Fruit fly (Drosophila melanogaster) whole organism, embryonic: ENCODE measurements around the gene Rbfox1.

ENCODE experiments used
- Bdp1 ChIP-seq: fragments of 200-800 bp; sonication (Bioruptor generic); optimal IDR thresholded peaks from 3 replicates; lab custom pipeline; 2016; ENCODE audit warnings: missing biosample characterization, missing genetic modification characterization
- CG12104 ChIP-seq: fragments of 200-800 bp; sonication (Bioruptor generic); optimal IDR thresholded peaks from 3 replicates; lab custom pipeline; 2016; ENCODE audit warnings: missing biosample characterization, missing genetic modification characterization
- CG13424 ChIP-seq: fragments of 200-800 bp; sonication (Bioruptor generic); optimal IDR thresholded peaks from 2 replicates; lab custom pipeline; 2019; ENCODE audit warnings: missing biosample characterization, mild to moderate bottlenecking, missing genetic modification characterization, moderate library complexity
- CG13894 ChIP-seq: fragments of 200-800 bp; sonication (Bioruptor generic); optimal IDR thresholded peaks from 3 replicates; lab custom pipeline; 2018; ENCODE audit warnings: missing biosample characterization, mild to moderate bottlenecking, missing genetic modification characterization, moderate library complexity
- CG14050 ChIP-seq: fragments of 200-800 bp; sonication (Bioruptor generic); IDR thresholded peaks from 3 replicates; pipeline ENCODE4 v1.3.6; 2022; ENCODE audit warnings: missing biosample characterization, missing genetic modification characterization
- CG14667 ChIP-seq: fragments of 200-800 bp; sonication (Bioruptor generic); IDR thresholded peaks from 2 replicates; pipeline ENCODE4 v1.3.6; 2022; ENCODE audit warnings: missing biosample characterization, missing genetic modification characterization
- CG15011 ChIP-seq: fragments of 200-800 bp; sonication (Bioruptor generic); optimal IDR thresholded peaks from 3 replicates; lab custom pipeline; 2018; ENCODE audit warnings: missing biosample characterization, mild to moderate bottlenecking, missing genetic modification characterization
- CG18764 ChIP-seq: fragments of 200-800 bp; sonication (Bioruptor generic); optimal IDR thresholded peaks from 3 replicates; lab custom pipeline; 2016; ENCODE audit warnings: missing biosample characterization, missing genetic modification characterization
- CG2678 ChIP-seq: fragments of 200-800 bp; sonication (Bioruptor generic); optimal IDR thresholded peaks from 3 replicates; lab custom pipeline; 2019; ENCODE audit warnings: missing biosample characterization, mild to moderate bottlenecking, missing genetic modification characterization, moderate library complexity
- CG2712 ChIP-seq: fragments of 200-800 bp; optimal IDR thresholded peaks from 3 replicates; lab custom pipeline; 2019; ENCODE audit warnings: missing biosample characterization, mild to moderate bottlenecking, missing genetic modification characterization, moderate library complexity
- CG4328 ChIP-seq: fragments of 200-800 bp; sonication (Bioruptor generic); optimal IDR thresholded peaks from 3 replicates; lab custom pipeline; 2017; ENCODE audit warnings: missing biosample characterization, missing genetic modification reagents, missing genetic modification characterization
- CG6654 ChIP-seq: fragments of 200-800 bp; sonication (Bioruptor generic); optimal IDR thresholded peaks from 2 replicates; lab custom pipeline; 2017; ENCODE audit warnings: missing biosample characterization, mild to moderate bottlenecking, missing genetic modification characterization
- CG7556 ChIP-seq: fragments of 200-800 bp; sonication (Bioruptor generic); optimal IDR thresholded peaks from 2 replicates; lab custom pipeline; 2017; ENCODE audit warnings: missing biosample characterization, mild to moderate bottlenecking, missing genetic modification characterization
- CG8290 ChIP-seq, 3 experiments: fragments of 200-800 bp; sonication (Bioruptor generic); optimal IDR thresholded peaks; 2 replicates each; lab custom pipeline; 2016 to 2019; ENCODE audit warnings: missing biosample characterization in 3 of 3, missing genetic modification characterization in 3 of 3, mild to moderate bottlenecking in 2 of 3, moderate library complexity in 1 of 3
- CG9437 ChIP-seq: fragments of 200-800 bp; sonication (Bioruptor generic); optimal IDR thresholded peaks from 2 replicates; lab custom pipeline; 2018; ENCODE audit warnings: missing biosample characterization, mild to moderate bottlenecking, missing genetic modification characterization
- CG9727 ChIP-seq: fragments of 200-800 bp; sonication (Bioruptor generic); optimal IDR thresholded peaks from 3 replicates; lab custom pipeline; 2017; ENCODE audit warnings: missing biosample characterization, mild to moderate bottlenecking, missing genetic modification characterization
- CG9797 ChIP-seq: fragments of 200-800 bp; sonication (Bioruptor generic); optimal IDR thresholded peaks from 3 replicates; lab custom pipeline; 2018; ENCODE audit warnings: missing biosample characterization, mild to moderate bottlenecking, missing genetic modification characterization
- D19A ChIP-seq: fragments of 200-800 bp; optimal IDR thresholded peaks from 3 replicates; lab custom pipeline; 2019; ENCODE audit warnings: missing biosample characterization, mild to moderate bottlenecking, missing genetic modification characterization, moderate library complexity
- E2f1 ChIP-seq: fragments of 200-800 bp; sonication (Bioruptor generic); IDR thresholded peaks from 2 replicates; pipeline ENCODE4 v1.3.6; 2022; ENCODE audit warnings: missing biosample characterization, missing genetic modification characterization
- Ets65A ChIP-seq: fragments of 200-800 bp; sonication (Bioruptor generic); peaks from one replicate; lab custom pipeline; 2016; ENCODE audit warnings: missing biosample characterization, missing genetic modification characterization
- Hr39 ChIP-seq: fragments of >200 bp; optimal IDR thresholded peaks from 2 replicates; lab custom pipeline; 2017
- Hsf ChIP-seq: fragments of 200-800 bp; sonication (Bioruptor generic); optimal IDR thresholded peaks from 3 replicates; lab custom pipeline; 2016; ENCODE audit warnings: missing biosample characterization, missing genetic modification characterization
- MTF-1 ChIP-seq: fragments of 200-800 bp; sonication (Bioruptor generic); optimal IDR thresholded peaks from 2 replicates; lab custom pipeline; 2018; ENCODE audit warnings: missing biosample characterization, mild to moderate bottlenecking, missing genetic modification characterization, borderline replicate concordance
- Myb ChIP-seq: fragments of 200-800 bp; sonication (Bioruptor generic); optimal IDR thresholded peaks from 2 replicates; lab custom pipeline; 2016; ENCODE audit warnings: missing biosample characterization, missing genetic modification characterization
- NC2α ChIP-seq: fragments of 200-800 bp; sonication (Bioruptor generic); optimal IDR thresholded peaks from 2 replicates; lab custom pipeline; 2016; ENCODE audit warnings: missing biosample characterization, missing genetic modification characterization
- Pdp1 ChIP-seq, 2 experiments: fragments of 200-800 bp; sonication (Bioruptor generic); optimal IDR thresholded peaks; 3 replicates each; lab custom pipeline; 2016; ENCODE audit warnings: missing biosample characterization in 2 of 2, missing genetic modification characterization in 2 of 2, mild to moderate bottlenecking in 1 of 2, moderate library complexity in 1 of 2
- Rx ChIP-seq: fragments of 200-800 bp; sonication (Bioruptor generic); IDR thresholded peaks from 2 replicates; pipeline ENCODE4 v1.3.6; 2022; ENCODE audit warnings: missing biosample characterization, missing genetic modification characterization
- Side ChIP-seq: fragments of 200-800 bp; sonication (Bioruptor generic); optimal IDR thresholded peaks from 2 replicates; lab custom pipeline; 2016; ENCODE audit warnings: missing biosample characterization, missing genetic modification characterization
- Taf1 ChIP-seq: fragments of 200-800 bp; sonication (Bioruptor generic); IDR thresholded peaks from 2 replicates; pipeline ENCODE4 v1.3.6; 2022; ENCODE audit warnings: missing biosample characterization, missing genetic modification characterization
- YL-1 ChIP-seq: fragments of 200-800 bp; sonication (Bioruptor generic); optimal IDR thresholded peaks from 3 replicates; lab custom pipeline; 2017; ENCODE audit warnings: missing biosample characterization, mild to moderate bottlenecking, missing genetic modification characterization
- aop ChIP-seq: fragments of 200-800 bp; sonication (Bioruptor generic); IDR thresholded peaks from 2 replicates; pipeline ENCODE4 v1.3.6; 2022; ENCODE audit warnings: missing biosample characterization, missing genetic modification characterization
- ash1 ChIP-seq: fragments of 200-800 bp; sonication (Bioruptor generic); optimal IDR thresholded peaks from 2 replicates; lab custom pipeline; 2018; ENCODE audit warnings: missing biosample characterization, mild to moderate bottlenecking, missing genetic modification characterization
- cad ChIP-seq: fragments of >200 bp; optimal IDR thresholded peaks from 2 replicates; lab custom pipeline; 2017; ENCODE audit warnings: missing biosample characterization, missing genetic modification characterization
- chif ChIP-seq, 2 experiments: fragments of 200-800 bp; sonication (Bioruptor generic); optimal IDR thresholded peaks; 3 replicates each; lab custom pipeline; 2016; ENCODE audit warnings: missing biosample characterization in 2 of 2, missing genetic modification characterization in 2 of 2
- crc ChIP-seq: fragments of 200-800 bp; sonication (Bioruptor generic); optimal IDR thresholded peaks from 2 replicates; lab custom pipeline; 2016; ENCODE audit warnings: missing biosample characterization, missing genetic modification characterization
- fd64A ChIP-seq: fragments of 200-800 bp; sonication (Bioruptor generic); optimal IDR thresholded peaks from 3 replicates; lab custom pipeline; 2018; ENCODE audit warnings: missing biosample characterization, mild to moderate bottlenecking, missing genetic modification characterization
- ind ChIP-seq: fragments of 200-800 bp; sonication (Bioruptor generic); optimal IDR thresholded peaks from 3 replicates; lab custom pipeline; 2016; ENCODE audit warnings: missing biosample characterization, missing genetic modification characterization
- insv ChIP-seq, 2 experiments: fragments of 200-800 bp; sonication (Bioruptor generic); optimal IDR thresholded peaks; 3 replicates each; lab custom pipeline; 2016 to 2018; ENCODE audit warnings: missing biosample characterization in 2 of 2, missing genetic modification characterization in 2 of 2
- klu ChIP-seq: fragments of 200-800 bp; sonication (Bioruptor generic); IDR thresholded peaks from 2 replicates; pipeline ENCODE4 v1.3.6; 2022; ENCODE audit warnings: missing biosample characterization, missing genetic modification characterization
- lab ChIP-seq: fragments of 200-800 bp; sonication (Bioruptor generic); optimal IDR thresholded peaks from 3 replicates; lab custom pipeline; 2017; ENCODE audit warnings: missing biosample characterization, missing genetic modification characterization, mild to moderate bottlenecking, moderate library complexity, missing genetic modification reagents
- lbe ChIP-seq: fragments of 200-800 bp; sonication (Bioruptor generic); optimal IDR thresholded peaks from 2 replicates; lab custom pipeline; 2016; ENCODE audit warnings: missing biosample characterization, mild to moderate bottlenecking, missing genetic modification characterization
- luna ChIP-seq: fragments of 200-800 bp; sonication (Bioruptor generic); optimal IDR thresholded peaks from 2 replicates; lab custom pipeline; 2016; ENCODE audit warnings: missing biosample characterization, missing genetic modification characterization
- mirr ChIP-seq: fragments of 200-800 bp; sonication (Bioruptor generic); optimal IDR thresholded peaks from 3 replicates; lab custom pipeline; 2018; ENCODE audit warnings: missing biosample characterization, mild to moderate bottlenecking, missing genetic modification characterization
- pan ChIP-seq, 4 experiments: fragments of >200 bp in 3 of 4; fragments of 200-800 bp in 1 of 4; sonication (Bioruptor generic) in 1 of 4; optimal IDR thresholded peaks in 3 of 4; IDR thresholded peaks in 1 of 4; 2 replicates each; pipeline versions ENCODE4 v1.3.6 to Lab custom; 2017 to 2022; ENCODE audit warnings: missing biosample characterization in 2 of 4, missing genetic modification characterization in 2 of 4, mixed read lengths in 1 of 4
- ro ChIP-seq: fragments of 200-800 bp; sonication (Bioruptor generic); IDR thresholded peaks from 2 replicates; pipeline ENCODE4 v1.3.6; 2022; ENCODE audit warnings: missing biosample characterization, missing genetic modification characterization
- sisA ChIP-seq: fragments of 200-800 bp; sonication (Bioruptor generic); IDR thresholded peaks from 2 replicates; pipeline ENCODE4 v1.3.6; 2022; ENCODE audit warnings: missing biosample characterization, missing genetic modification characterization
- tio ChIP-seq: fragments of 200-800 bp; sonication (Bioruptor generic); optimal IDR thresholded peaks from 2 replicates; lab custom pipeline; 2017; ENCODE audit warnings: missing biosample characterization, missing genetic modification characterization, inconsistent platforms
- tll ChIP-seq, 2 experiments: fragments of 200-800 bp in 1 of 2; fragments of >200 bp in 1 of 2; sonication (Bioruptor generic) in 1 of 2; optimal IDR thresholded peaks; 2 replicates each; lab custom pipeline; 2017 to 2019; ENCODE audit warnings: missing biosample characterization in 2 of 2, missing genetic modification characterization in 2 of 2, mild to moderate bottlenecking in 1 of 2, moderate library complexity in 1 of 2
- toy ChIP-seq: fragments of 200-800 bp; sonication (Bioruptor generic); IDR thresholded peaks from 2 replicates; pipeline ENCODE4 v1.3.6; 2022; ENCODE audit warnings: missing biosample characterization, missing genetic modification characterization
- z ChIP-seq: fragments of 200-800 bp; sonication (Bioruptor generic); IDR thresholded peaks from 3 replicates; pipeline ENCODE4 v1.3.6; 2022; ENCODE audit warnings: missing biosample characterization, missing genetic modification characterization

The Rbfox1 gene

dm6 chr3L:10637819-10638218 lies 156.6 kb downstream of the Rbfox1 start, which contains the start of gene Cnep1r2 (continued):
- peak; percentile 24 for TF ChIP-seq fd64A (GFP tag; lab: Kevin White, UChicago)
- peak; percentile 84 for TF ChIP-seq CG18764
- TF ChIP-seq CG7556 (GFP tag; lab: Kevin White, UChicago), result peak; percentile 94
- peak; percentile 72 for TF ChIP-seq CG15011
- TF ChIP-seq toy (GFP tag; lab: Robert Waterston, UW), result peak; percentile 70; the same call in 1 of the 2 replicates
- no peak for TF ChIP-seq z (GFP tag; lab: Robert Waterston, UW)
- peak; percentile 93 for TF ChIP-seq CG9437 (GFP tag; lab: Kevin White, UChicago)
- TF ChIP-seq Side (GFP tag; lab: Kevin White, UChicago), result peak; percentile 59
- peak; percentile 88 for TF ChIP-seq CG12104 (GFP tag; lab: Kevin White, UChicago)
- TF ChIP-seq NC2α (GFP tag; lab: Kevin White, UChicago), result no peak
- peak; percentile 98 for TF ChIP-seq CG13424 (tag; lab: Kevin White, UChicago)
- peak; percentile 91 for TF ChIP-seq CG14050
- no peak for TF ChIP-seq Hr39 (lab: Kevin White, UChicago)
- TF ChIP-seq ind, result peak; percentile 96
- TF ChIP-seq Ets65A (GFP tag; lab: Kevin White, UChicago), result peak; percentile 98
- TF ChIP-seq tio (GFP tag; lab: Kevin White, UChicago), result peak; percentile 87
- peak; percentile 94 for TF ChIP-seq klu (GFP tag; lab: Robert Waterston, UW)
- TF ChIP-seq crc, result no peak
- peak; percentile 95 for TF ChIP-seq YL-1 (GFP tag; lab: Kevin White, UChicago)
- TF ChIP-seq lbe (GFP tag; lab: Kevin White, UChicago), result peak; percentile 92
- TF ChIP-seq ash1 (GFP tag; lab: Kevin White, UChicago), result peak; percentile 55
- TF ChIP-seq E2f1 (GFP tag; lab: Robert Waterston, UW), result peak; percentile 96
- TF ChIP-seq CG2712 (tag; lab: Kevin White, UChicago), result peak; percentile 98
- no peak for TF ChIP-seq pan (optimal IDR thresholded peaks at IDR 0.05; lab: Kevin White, UChicago)
- TF ChIP-seq pan (GFP tag; optimal IDR thresholded peaks at IDR 0.05 in 1 of 2, IDR thresholded peaks at IDR 0.05 in 1 of 2), result peak in 1 of 2 experiments; percentile 96
- peak; percentile 71 for TF ChIP-seq mirr (GFP tag; lab: Kevin White, UChicago)
- TF ChIP-seq Bdp1 (GFP tag; lab: Kevin White, UChicago), result peak; percentile 64
- peak; percentile 87 for TF ChIP-seq Taf1 (GFP tag; lab: Robert Waterston, UW)
- peak; percentile 93 for TF ChIP-seq ro (GFP tag; lab: Robert Waterston, UW)
- TF ChIP-seq CG8290 (GFP tag; optimal IDR thresholded peaks at IDR 0.05; lab: Kevin White, UChicago), result peak; percentile 93
- TF ChIP-seq CG8290 (tag; optimal IDR thresholded peaks at IDR 0.05; lab: Kevin White, UChicago), result peak in 1 of 2 experiments; percentile 16
- TF ChIP-seq chif (GFP tag; optimal IDR thresholded peaks at IDR 0.05; lab: Kevin White, UChicago), result peak; percentile 69 to 72
- TF ChIP-seq D19A (tag; lab: Kevin White, UChicago), result peak; percentile 93
- peak; percentile 70 for TF ChIP-seq CG9797 (GFP tag; lab: Kevin White, UChicago)
- TF ChIP-seq CG4328 (GFP tag; lab: Kevin White, UChicago), result peak; percentile 96
- no peak; the same call in 1 of the 2 replicates for TF ChIP-seq aop (GFP tag; lab: Robert Waterston, UW)
- TF ChIP-seq CG14667 (GFP tag; lab: Robert Waterston, UW), result peak; percentile 95
- TF ChIP-seq Myb (GFP tag; lab: Kevin White, UChicago), result peak; percentile 47
- TF ChIP-seq CG6654, result peak; percentile 79
- peak in 1 of 2 experiments; percentile 60 for TF ChIP-seq tll (GFP tag; optimal IDR thresholded peaks at IDR 0.05; lab: Kevin White, UChicago)
- peak; percentile 94 for TF ChIP-seq sisA (GFP tag; lab: Robert Waterston, UW)
- TF ChIP-seq insv (GFP tag; optimal IDR thresholded peaks at IDR 0.05; lab: Kevin White, UChicago), result peak in 1 of 2 experiments; percentile 81
- peak; percentile 83 for TF ChIP-seq MTF-1 (GFP tag; lab: Kevin White, UChicago)
- peak; percentile 79 for TF ChIP-seq Hsf
- TF ChIP-seq Rx (GFP tag; lab: Robert Waterston, UW), result peak; percentile 87
- peak; percentile 98 for TF ChIP-seq CG2678 (tag; lab: Kevin White, UChicago)
- TF ChIP-seq cad (GFP tag; lab: Kevin White, UChicago), result no peak
- TF ChIP-seq Pdp1 (GFP tag; optimal IDR thresholded peaks at IDR 0.05; lab: Kevin White, UChicago), result peak; percentile 67 to 71
- TF ChIP-seq lab (GFP tag; lab: Kevin White, UChicago), result peak; percentile 96
- TF ChIP-seq CG9727 (GFP tag; lab: Kevin White, UChicago), result peak; percentile 96
- TF ChIP-seq luna (GFP tag; lab: Kevin White, UChicago), result no peak
- TF ChIP-seq CG13894 (tag; lab: Kevin White, UChicago), result peak; percentile 96
